Fruit fly (Drosophila melanogaster) whole organism, adult: ENCODE data around the gene CG32986.

ENCODE experiments used
- Crg-1 ChIP-seq: fragments of 200-800 bp; sonication (Bioruptor generic); optimal IDR thresholded peaks from 2 replicates; lab custom pipeline; 2016; ENCODE audit warnings: missing biosample characterization, missing genetic modification characterization
- cnc ChIP-seq, 2 experiments: fragments of >200 bp; optimal IDR thresholded peaks; 2 replicates each; lab custom pipeline; 2017

dm6 chr2L:8859839-8860238 is 2.7 kb upstream of the CG32986 start:
- TF ChIP-seq Crg-1 (no peak), cnc (optimal IDR thresholded peaks at IDR 0.05; lab: Kevin White, UChicago) (no peak)
